Fruit fly (Drosophila melanogaster): ENCODE data around the gene bnk.

- TF ChIP-seq ab (GFP tag; optimal IDR thresholded peaks at IDR 0.05) = no peak
- TF ChIP-seq klu (GFP tag; IDR thresholded peaks at IDR 0.05) = no peak
- TF ChIP-seq Ravus (GFP tag; IDR thresholded peaks at IDR 0.05) = no peak
- TF ChIP-seq twi (tag; optimal IDR thresholded peaks at IDR 0.05) = no peak
- TF ChIP-seq tll (GFP tag; optimal IDR thresholded peaks at IDR 0.05) = no peak
- no peak for TF ChIP-seq yki (optimal IDR thresholded peaks at IDR 0.05)
These were observed 47.9 kb downstream of the bnk start for dm6 chr3R:31241109-31241508.
